Fruit fly (Drosophila melanogaster): Measurements from ENCODE around the gene CG31139.

The CG31139 gene

dm6 chr3R:22776457-22776856, 27.6 kb upstream of the CG31139 start:
- no peak for TF ChIP-seq tj (GFP tag; optimal IDR thresholded peaks at IDR 0.05)
- no peak for TF ChIP-seq CG12768 (GFP tag; optimal IDR thresholded peaks at IDR 0.05)
- TF ChIP-seq bab1 (GFP tag; optimal IDR thresholded peaks at IDR 0.05): no peak
- no peak for TF ChIP-seq CG14711 (tag; optimal IDR thresholded peaks at IDR 0.05)
- no peak for TF ChIP-seq Mnt (GFP tag; optimal IDR thresholded peaks at IDR 0.05)
- no peak for TF ChIP-seq kay (GFP tag; ENCODE audit: borderline replicate concordance)
- TF ChIP-seq CG11617 (GFP tag; optimal IDR thresholded peaks at IDR 0.05): no peak
- TF ChIP-seq Crg-1 (GFP tag; optimal IDR thresholded peaks at IDR 0.05): no peak
- TF ChIP-seq CG1620 (GFP tag; optimal IDR thresholded peaks at IDR 0.05): no peak
- no peak for TF ChIP-seq Clk (GFP tag; optimal IDR thresholded peaks at IDR 0.05)
- TF ChIP-seq CG7101 (tag; optimal IDR thresholded peaks at IDR 0.05): no peak
- TF ChIP-seq Hr96 (GFP tag; optimal IDR thresholded peaks at IDR 0.05): no peak

dm6 chr3R:22771670-22772069, 22.8 kb upstream of the CG31139 start, which contains the start of gene CG43095:
TSS of gene CG43095 (minus strand) at chr3R:22771770.
- TF ChIP-seq cnc (optimal IDR thresholded peaks at IDR 0.05) (no peak), CG14711 (tag; optimal IDR thresholded peaks at IDR 0.05) (no peak), pad (GFP tag; optimal IDR thresholded peaks at IDR 0.05) (no peak), CG5204 (GFP tag; optimal IDR thresholded peaks at IDR 0.05) (no peak), CG7045 (GFP tag; optimal IDR thresholded peaks at IDR 0.05) (no peak), Crg-1 (GFP tag; optimal IDR thresholded peaks at IDR 0.05) (no peak), CG1620 (GFP tag; optimal IDR thresholded peaks at IDR 0.05) (no peak), cic (GFP tag; optimal IDR thresholded peaks at IDR 0.05) (no peak), CG11617 (GFP tag; optimal IDR thresholded peaks at IDR 0.05) (no peak), Clk (GFP tag; optimal IDR thresholded peaks at IDR 0.05) (no peak), CG33017 (tag; optimal IDR thresholded peaks at IDR 0.05) (no peak), Mnt (GFP tag; optimal IDR thresholded peaks at IDR 0.05) (no peak), CG12768 (GFP tag; optimal IDR thresholded peaks at IDR 0.05) (no peak), bab1 (GFP tag; optimal IDR thresholded peaks at IDR 0.05) (no peak), tj (GFP tag; optimal IDR thresholded peaks at IDR 0.05) (no peak), kay (GFP tag; ENCODE audit: borderline replicate concordance) (no peak), toe (GFP tag; optimal IDR thresholded peaks at IDR 0.05) (no peak), ovo (GFP tag; optimal IDR thresholded peaks at IDR 0.05) (no peak), CG7101 (tag; optimal IDR thresholded peaks at IDR 0.05) (no peak)

DNA sequence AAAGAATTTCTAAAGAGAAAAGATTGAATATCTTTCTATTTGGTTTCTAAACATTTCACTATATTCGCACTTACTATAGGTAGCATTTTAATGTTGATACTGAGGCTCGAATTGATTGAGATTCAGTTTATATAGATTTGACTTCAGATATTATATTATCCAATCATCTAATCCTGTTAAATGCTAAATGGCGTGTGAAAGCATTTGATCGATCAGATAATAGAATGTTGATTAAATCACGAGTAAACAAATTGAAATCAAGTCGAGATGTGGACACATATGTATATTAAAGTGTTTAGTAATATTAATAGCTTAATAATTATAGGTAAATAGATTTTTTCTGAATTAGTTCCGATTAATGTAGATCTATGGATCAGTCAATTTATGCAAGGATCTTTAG, 22.0 kb upstream of the CG31139 start, which contains the start of gene CG43094:
Gene CG43094, minus strand, starts transcription at position 101 of the 400 bp plus-strand sequence.
- TF ChIP-seq Mnt (GFP tag; optimal IDR thresholded peaks at IDR 0.05) (no peak), CG14711 (tag; optimal IDR thresholded peaks at IDR 0.05) (no peak), ovo (GFP tag; optimal IDR thresholded peaks at IDR 0.05) (no peak), Crg-1 (GFP tag; optimal IDR thresholded peaks at IDR 0.05) (no peak), CG11617 (GFP tag; optimal IDR thresholded peaks at IDR 0.05) (no peak), CG1620 (GFP tag; optimal IDR thresholded peaks at IDR 0.05) (no peak), kay (GFP tag; ENCODE audit: borderline replicate concordance) (no peak), pad (GFP tag; optimal IDR thresholded peaks at IDR 0.05) (no peak), Hr96 (GFP tag; optimal IDR thresholded peaks at IDR 0.05) (no peak), Clk (GFP tag; optimal IDR thresholded peaks at IDR 0.05) (no peak), CG33017 (tag; optimal IDR thresholded peaks at IDR 0.05) (no peak), CG7101 (tag; optimal IDR thresholded peaks at IDR 0.05) (no peak)

- no peak for TF ChIP-seq CG12768 (GFP tag; optimal IDR thresholded peaks at IDR 0.05)
- no peak for TF ChIP-seq cic (GFP tag; optimal IDR thresholded peaks at IDR 0.05)
- TF ChIP-seq toe (GFP tag; optimal IDR thresholded peaks at IDR 0.05): no peak
- TF ChIP-seq CG33017 (tag; optimal IDR thresholded peaks at IDR 0.05): no peak
- TF ChIP-seq CG11617 (GFP tag; optimal IDR thresholded peaks at IDR 0.05): no peak
- TF ChIP-seq CG5204 (GFP tag; optimal IDR thresholded peaks at IDR 0.05): no peak
- TF ChIP-seq CG7101 (tag; optimal IDR thresholded peaks at IDR 0.05): no peak
- no peak for TF ChIP-seq Clk (GFP tag; optimal IDR thresholded peaks at IDR 0.05)
- TF ChIP-seq ovo (GFP tag; optimal IDR thresholded peaks at IDR 0.05): no peak
- TF ChIP-seq kay (GFP tag; ENCODE audit: borderline replicate concordance): no peak
These were observed 21.4 kb upstream of the CG31139 start, which contains the start of gene CG43093 for dm6 chr3R:22770207-22770606. TSS of gene CG43093 (minus strand) at chr3R:22770307.

dm6 chr3R:22769567-22769966, 20.7 kb upstream of the CG31139 start, which contains the start of gene CG43092:
TSS of gene CG43092 (minus strand) at chr3R:22769667.
- no peak for TF ChIP-seq CG7045 (GFP tag; optimal IDR thresholded peaks at IDR 0.05)
- TF ChIP-seq bab1 (GFP tag; optimal IDR thresholded peaks at IDR 0.05): no peak
- TF ChIP-seq cnc (optimal IDR thresholded peaks at IDR 0.05): no peak
- TF ChIP-seq kay (GFP tag; ENCODE audit: borderline replicate concordance): no peak
- TF ChIP-seq CG14711 (tag; optimal IDR thresholded peaks at IDR 0.05): no peak
- no peak for TF ChIP-seq Hr96 (GFP tag; optimal IDR thresholded peaks at IDR 0.05)
- TF ChIP-seq toe (GFP tag; optimal IDR thresholded peaks at IDR 0.05): no peak
- no peak for TF ChIP-seq CG11617 (GFP tag; optimal IDR thresholded peaks at IDR 0.05)
- no peak for TF ChIP-seq CG1620 (GFP tag; optimal IDR thresholded peaks at IDR 0.05)
- no peak for TF ChIP-seq pad (GFP tag; optimal IDR thresholded peaks at IDR 0.05)
- TF ChIP-seq cic (GFP tag; optimal IDR thresholded peaks at IDR 0.05): no peak
- TF ChIP-seq tj (GFP tag; optimal IDR thresholded peaks at IDR 0.05): no peak
- no peak for TF ChIP-seq Clk (GFP tag; optimal IDR thresholded peaks at IDR 0.05)
- TF ChIP-seq CG33017 (tag; optimal IDR thresholded peaks at IDR 0.05): no peak
- TF ChIP-seq CG5204 (GFP tag; optimal IDR thresholded peaks at IDR 0.05): no peak
- TF ChIP-seq CG7101 (tag; optimal IDR thresholded peaks at IDR 0.05): no peak

DNA sequence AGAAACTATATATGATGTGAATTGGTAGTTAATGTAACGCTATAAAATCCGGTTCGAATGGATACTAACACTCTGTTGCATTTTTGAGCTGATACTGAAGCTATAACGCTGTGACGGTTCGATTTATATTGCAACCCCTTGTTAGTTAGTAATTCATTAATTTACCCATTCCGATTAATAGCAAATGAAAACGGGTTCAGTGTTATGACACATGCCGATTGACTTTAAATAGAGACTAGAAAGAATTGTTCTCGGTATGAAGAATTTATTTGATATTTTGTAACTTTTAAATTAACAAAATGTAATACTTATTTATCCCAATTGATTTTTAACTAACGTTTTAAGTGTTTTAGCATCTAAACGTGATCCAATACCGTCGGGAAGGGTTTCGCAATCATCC, 19.8 kb upstream of the CG31139 start, which contains the start of gene CG43091:
Gene CG43091, minus strand, starts transcription at position 101 of the 400 bp plus-strand sequence.
- TF ChIP-seq Clk (GFP tag; optimal IDR thresholded peaks at IDR 0.05) (no peak), kay (GFP tag; ENCODE audit: borderline replicate concordance) (peak; percentile 83)
